Worm (Caenorhabditis elegans): Measurements from ENCODE around the gene F58A4.1.

Gene F58A4.1

DNA sequence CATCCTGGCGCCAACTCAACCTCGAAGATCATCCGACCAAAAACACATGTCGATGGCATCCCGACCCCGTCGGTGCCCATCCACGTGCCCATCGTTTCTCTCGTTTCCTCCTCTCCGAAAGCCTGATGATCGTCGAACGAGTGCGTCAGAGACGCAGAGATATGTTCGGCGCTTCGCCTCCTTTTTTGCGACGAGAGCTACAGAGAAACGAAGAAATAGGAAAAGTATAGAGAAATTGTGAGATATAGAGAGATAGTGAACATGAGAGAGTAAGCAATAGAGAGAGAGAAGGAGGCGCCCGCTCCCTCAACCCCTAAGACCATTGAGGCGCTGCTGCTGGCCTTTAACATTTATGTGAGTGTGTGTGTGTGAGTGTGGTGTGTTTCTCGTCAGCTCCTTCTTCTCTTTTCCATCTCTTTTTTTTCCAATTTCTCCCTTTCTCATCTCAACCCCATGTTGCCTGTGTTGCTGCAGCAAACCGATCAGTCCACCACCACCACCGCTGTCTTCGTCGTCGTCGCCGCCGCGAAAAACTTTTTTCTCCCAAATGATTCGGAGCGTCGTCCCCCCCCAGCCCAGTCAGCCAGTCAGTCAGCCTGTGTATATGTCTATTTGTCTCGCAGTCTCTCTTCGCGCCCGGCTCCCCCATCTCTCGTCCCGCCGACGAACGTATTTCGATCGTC lies 21.0 kb downstream of the F58A4.1 start, which contains the start of gene hlh-11 (continued):
- TF ChIP-seq repo-1 (tag; optimal IDR thresholded peaks at IDR 0.05) (peak; percentile 55), hsf-1 (GFP tag; IDR thresholded peaks at IDR 0.05) (0 out of 2 replicates have a peak, but pooled peaks have one; percentile 33), snpc-3.4 (tag; optimal IDR thresholded peaks at IDR 0.05) (peak; percentile 13), unc-62 (GFP tag; optimal IDR thresholded peaks at IDR 0.05) (no peak), lin-40 (tag; optimal IDR thresholded peaks at IDR 0.05) (peak; percentile 93), zim-3 (tag; optimal IDR thresholded peaks at IDR 0.05) (no peak), ztf-3 (GFP tag; optimal IDR thresholded peaks at IDR 0.05) (peak; percentile 33), ztf-22 (GFP tag; optimal IDR thresholded peaks at IDR 0.05) (no peak), Y56A3A.18 (GFP tag; IDR thresholded peaks at IDR 0.05) (no peak), K12H6.12 (tag; optimal IDR thresholded peaks at IDR 0.05) (peak; percentile 93), nfya-2 (GFP tag; IDR thresholded peaks at IDR 0.05) (no peak), Y95B8A.8 (GFP tag; IDR thresholded peaks at IDR 0.05) (no peak), nfya-1 (tag; optimal IDR thresholded peaks at IDR 0.05; ENCODE audit: borderline replicate concordance, insufficient read depth) (no peak), akir-1 (GFP tag; optimal IDR thresholded peaks at IDR 0.05) (no peak), B0261.1 (tag; optimal IDR thresholded peaks at IDR 0.05) (no peak), nfyb-1 (GFP tag; IDR thresholded peaks at IDR 0.05) (0 out of 2 replicates have a peak, but pooled peaks have one; percentile 75), F22D6.2 (tag; optimal IDR thresholded peaks at IDR 0.05) (peak; percentile 73), him-1 (tag; optimal IDR thresholded peaks at IDR 0.05) (no peak), T26A5.8 (tag; optimal IDR thresholded peaks at IDR 0.05) (no peak), bed-2 (GFP tag; IDR thresholded peaks at IDR 0.05) (no peak), lin-35 (GFP tag; optimal IDR thresholded peaks at IDR 0.05) (peak in 1 of 3 experiments; percentile 74), sdz-38 (tag; optimal IDR thresholded peaks at IDR 0.05) (no peak), egl-18 (GFP tag; IDR thresholded peaks at IDR 0.05) (no peak), ZK185.1 (tag; optimal IDR thresholded peaks at IDR 0.05; ENCODE audit: poor library complexity, severe bottlenecking) (peak; percentile 92), ztf-18 (tag; optimal IDR thresholded peaks at IDR 0.05) (peak; percentile 68), ets-4 (GFP tag; optimal IDR thresholded peaks at IDR 0.05) (peak; percentile 13), mcd-1 (GFP tag; IDR thresholded peaks at IDR 0.05) (peak; percentile 69), egl-44 (GFP tag; IDR thresholded peaks at IDR 0.05) (peak; percentile 20; the same call in 1 of the 2 replicates), nhr-179 (tag; optimal IDR thresholded peaks at IDR 0.05) (no peak), cebp-1 (GFP tag; IDR thresholded peaks at IDR 0.05) (peak; percentile 30; the same call in 1 of the 2 replicates), cebp-1 (tag; optimal IDR thresholded peaks at IDR 0.05) (peak; percentile 85), aptf-3 (GFP tag; IDR thresholded peaks at IDR 0.05) (no peak), ekl-4 (GFP tag; IDR thresholded peaks at IDR 0.05) (no peak; the same call in 1 of the 2 replicates), hmg-1.2 (GFP tag; IDR thresholded peaks at IDR 0.05) (peak; percentile 88), xnd-1 (tag; optimal IDR thresholded peaks at IDR 0.05) (no peak), lir-1 (GFP tag; conservative IDR thresholded peaks at IDR 0.05) (0 out of 2 replicates have a peak, but pooled peaks have one; percentile 33), snpc-1.3 (tag; optimal IDR thresholded peaks at IDR 0.05; ENCODE audit: insufficient read depth) (peak; percentile 32), F49E8.2 (tag; optimal IDR thresholded peaks at IDR 0.05; ENCODE audit: insufficient read depth) (no peak), F23B12.7 (tag; optimal IDR thresholded peaks at IDR 0.05; ENCODE audit: insufficient read depth) (peak; percentile 52), fkh-3 (tag; optimal IDR thresholded peaks at IDR 0.05) (no peak), attf-6 (GFP tag; IDR thresholded peaks at IDR 0.05) (no peak), attf-5 (GFP tag; optimal IDR thresholded peaks at IDR 0.05) (peak; percentile 92), somi-1 (GFP tag; optimal IDR thresholded peaks at IDR 0.05) (peak; percentile 87), ztf-28 (GFP tag; IDR thresholded peaks at IDR 0.05) (no peak), rec-8 (tag; optimal IDR thresholded peaks at IDR 0.05) (no peak), mxl-1 (tag; optimal IDR thresholded peaks at IDR 0.05) (peak; percentile 7)

Data from whole organism, young adult.